Worm (Caenorhabditis elegans) whole organism, L1 larva: Measurements from ENCODE around the gene sra-1.

ENCODE experiments used
- C16A3.4 ChIP-seq: fragments of 150-350 bp; optimal IDR thresholded peaks from 2 replicates; lab custom pipeline; 2014; ENCODE audit warnings: missing biosample characterization, missing genetic modification characterization
- C34B4.2 ChIP-seq: sonication (generic microtip); optimal IDR thresholded peaks from 2 replicates; lab custom pipeline; 2017; ENCODE audit warnings: mild to moderate bottlenecking, missing genetic modification characterization, missing compliant biosample characterization
- F16B12.6 ChIP-seq: fragments of 150-350 bp; optimal IDR thresholded peaks from 2 replicates; lab custom pipeline; 2014; ENCODE audit warnings: missing biosample characterization, missing genetic modification characterization
- blmp-1 ChIP-seq: fragments of 150-350 bp; optimal IDR thresholded peaks from 2 replicates; lab custom pipeline; 2014; ENCODE audit warnings: missing biosample characterization, missing genetic modification characterization
- ceh-63 ChIP-seq: fragments of 200-800 bp; sonication (Bioruptor generic); optimal IDR thresholded peaks from 2 replicates; lab custom pipeline; 2018; ENCODE audit warnings: mild to moderate bottlenecking, missing genetic modification characterization, missing compliant biosample characterization
- dpl-1 ChIP-seq, 3 experiments: fragments of 150-350 bp in 2 of 3; sonication (generic microtip) in 1 of 3; optimal IDR thresholded peaks; 2 replicates each; lab custom pipeline; 2014 to 2017; ENCODE audit warnings: missing biosample characterization in 3 of 3, missing genetic modification characterization in 3 of 3, missing genetic modification reagents in 3 of 3
- efl-1 ChIP-seq, 4 experiments: fragments of 150-350 bp; optimal IDR thresholded peaks in 3 of 4; peaks in 1 of 4; 1 replicate in 1 of 4; 2 replicates in 3 of 4; lab custom pipeline; 2014; ENCODE audit warnings: missing biosample characterization in 2 of 4, missing genetic modification characterization in 2 of 4, missing genetic modification reagents in 2 of 4
- egl-27 ChIP-seq, 2 experiments: fragments of 150-350 bp in 1 of 2; sonication (generic microtip); optimal IDR thresholded peaks; 3 replicates each; lab custom pipeline; 2017 to 2018; ENCODE audit warnings: missing biosample characterization in 2 of 2, missing genetic modification characterization in 2 of 2, missing genetic modification reagents in 2 of 2
- elt-2 ChIP-seq: sonication (generic microtip); optimal IDR thresholded peaks from 2 replicates; lab custom pipeline; 2016; ENCODE audit warnings: missing genetic modification characterization, mild to moderate bottlenecking, inconsistent platforms, missing compliant biosample characterization, missing genetic modification reagents
- fkh-10 ChIP-seq: sonication (generic microtip); optimal IDR thresholded peaks from 2 replicates; lab custom pipeline; 2017; ENCODE audit warnings: missing biosample characterization, missing genetic modification reagents, missing genetic modification characterization
- fos-1 ChIP-seq: fragments of 150-350 bp; optimal IDR thresholded peaks from 2 replicates; lab custom pipeline; 2014; ENCODE audit warnings: missing biosample characterization, missing genetic modification characterization
- grh-1 ChIP-seq: fragments of 200-800 bp; sonication (Bioruptor generic); IDR thresholded peaks from 2 replicates; pipeline ENCODE4 v1.3.6; 2022; ENCODE audit warnings: missing genetic modification reagents, missing genetic modification characterization, missing compliant biosample characterization
- hlh-17 ChIP-seq: fragments of 200-800 bp; sonication (Bioruptor generic); optimal IDR thresholded peaks from 2 replicates; lab custom pipeline; 2018; ENCODE audit warnings: missing genetic modification characterization, mild to moderate bottlenecking, missing compliant biosample characterization, moderate library complexity, borderline replicate concordance
- jun-1 ChIP-seq: fragments of 150-350 bp; optimal IDR thresholded peaks from 2 replicates; lab custom pipeline; 2014; ENCODE audit warnings: missing biosample characterization, missing genetic modification reagents, missing genetic modification characterization
- lin-14 ChIP-seq: fragments of 200-800 bp; sonication (Bioruptor generic); optimal IDR thresholded peaks from 2 replicates; lab custom pipeline; 2018; ENCODE audit warnings: mild to moderate bottlenecking, missing genetic modification characterization, moderate library complexity, missing compliant biosample characterization
- lsy-2 ChIP-seq, 2 experiments: fragments of 150-350 bp; optimal IDR thresholded peaks; 2 replicates each; lab custom pipeline; 2014; ENCODE audit warnings: missing biosample characterization in 2 of 2, missing genetic modification characterization in 2 of 2
- mab-9 ChIP-seq: fragments of 200-800 bp; sonication (Bioruptor generic); IDR thresholded peaks from 2 replicates; pipeline ENCODE4 v1.3.6; 2022; ENCODE audit warnings: missing genetic modification reagents, missing genetic modification characterization, missing compliant biosample characterization
- mdl-1 ChIP-seq, 2 experiments: fragments of 150-350 bp; optimal IDR thresholded peaks; 2 replicates each; lab custom pipeline; 2014 to 2017; ENCODE audit warnings: missing biosample characterization in 2 of 2, missing genetic modification characterization in 2 of 2, inconsistent platforms in 1 of 2
- nhr-19 ChIP-seq: fragments of 200-800 bp; sonication (Bioruptor generic); conservative IDR thresholded peaks from 2 replicates; pipeline ENCODE4 v1.3.6; 2022; ENCODE audit warnings: missing genetic modification characterization, missing compliant biosample characterization
- nhr-20 ChIP-seq: sonication (generic microtip); optimal IDR thresholded peaks from 2 replicates; lab custom pipeline; 2016; ENCODE audit warnings: mild to moderate bottlenecking, missing genetic modification characterization, missing compliant biosample characterization
- nhr-71 ChIP-seq: sonication (generic microtip); optimal IDR thresholded peaks from 2 replicates; lab custom pipeline; 2016; ENCODE audit warnings: mild to moderate bottlenecking, missing genetic modification characterization, moderate library complexity, missing compliant biosample characterization
- nhr-76 ChIP-seq: sonication (generic microtip); optimal IDR thresholded peaks from 2 replicates; lab custom pipeline; 2017; ENCODE audit warnings: missing biosample characterization, missing genetic modification characterization
- nhr-77 ChIP-seq: fragments of 150-350 bp; optimal IDR thresholded peaks from 2 replicates; lab custom pipeline; 2014; ENCODE audit warnings: missing biosample characterization, missing genetic modification characterization
- nhr-84 ChIP-seq: sonication (generic microtip); optimal IDR thresholded peaks from 2 replicates; lab custom pipeline; 2017; ENCODE audit warnings: missing biosample characterization, missing genetic modification characterization
- nhr-85 ChIP-seq: sonication (generic microtip); peaks from one replicate; lab custom pipeline; 2016; ENCODE audit warnings: missing genetic modification characterization, inconsistent platforms, missing compliant biosample characterization
- nhr-90 ChIP-seq: sonication (generic microtip); optimal IDR thresholded peaks from 2 replicates; lab custom pipeline; 2016; ENCODE audit warnings: mild to moderate bottlenecking, missing genetic modification characterization, missing compliant biosample characterization; ENCODE audit not compliant: poor library complexity
- pag-3 ChIP-seq: sonication (generic microtip); optimal IDR thresholded peaks from 2 replicates; lab custom pipeline; 2017; ENCODE audit warnings: missing genetic modification characterization, mild to moderate bottlenecking, missing compliant biosample characterization, antibody characterized with exemption, borderline replicate concordance; ENCODE audit not compliant: insufficient read depth
- pqm-1 ChIP-seq: sonication (generic microtip); optimal IDR thresholded peaks from 3 replicates; lab custom pipeline; 2017; ENCODE audit warnings: missing biosample characterization, missing genetic modification characterization
- skn-1 ChIP-seq: fragments of 150-350 bp; optimal IDR thresholded peaks from 2 replicates; lab custom pipeline; 2014; ENCODE audit warnings: missing biosample characterization, missing genetic modification characterization
- tbx-2 ChIP-seq: sonication (generic microtip); optimal IDR thresholded peaks from 2 replicates; lab custom pipeline; 2016; ENCODE audit warnings: missing genetic modification characterization, missing compliant biosample characterization
- tlp-1 ChIP-seq: fragments of 150-350 bp; optimal IDR thresholded peaks from 2 replicates; lab custom pipeline; 2014; ENCODE audit warnings: missing biosample characterization, missing genetic modification characterization
- unc-130 ChIP-seq: fragments of 150-350 bp; optimal IDR thresholded peaks from 2 replicates; lab custom pipeline; 2017; ENCODE audit warnings: missing biosample characterization, missing genetic modification characterization, inconsistent platforms
- unc-30 ChIP-seq: sonication (generic microtip); optimal IDR thresholded peaks from 2 replicates; lab custom pipeline; 2017; ENCODE audit warnings: missing biosample characterization, missing genetic modification characterization
- xbp-1 ChIP-seq: sonication (generic microtip); optimal IDR thresholded peaks from 2 replicates; lab custom pipeline; 2016; ENCODE audit warnings: missing genetic modification characterization, missing compliant biosample characterization
- ztf-11 ChIP-seq, 2 experiments: sonication (generic microtip); optimal IDR thresholded peaks; 2 replicates each; lab custom pipeline; 2016 to 2017; ENCODE audit warnings: missing genetic modification characterization in 2 of 2, missing biosample characterization in 1 of 2, missing compliant biosample characterization in 1 of 2
- ztf-4 ChIP-seq: fragments of 150-350 bp; optimal IDR thresholded peaks from 2 replicates; lab custom pipeline; 2014; ENCODE audit warnings: missing biosample characterization, missing genetic modification characterization

sra-1 gene

DNA sequence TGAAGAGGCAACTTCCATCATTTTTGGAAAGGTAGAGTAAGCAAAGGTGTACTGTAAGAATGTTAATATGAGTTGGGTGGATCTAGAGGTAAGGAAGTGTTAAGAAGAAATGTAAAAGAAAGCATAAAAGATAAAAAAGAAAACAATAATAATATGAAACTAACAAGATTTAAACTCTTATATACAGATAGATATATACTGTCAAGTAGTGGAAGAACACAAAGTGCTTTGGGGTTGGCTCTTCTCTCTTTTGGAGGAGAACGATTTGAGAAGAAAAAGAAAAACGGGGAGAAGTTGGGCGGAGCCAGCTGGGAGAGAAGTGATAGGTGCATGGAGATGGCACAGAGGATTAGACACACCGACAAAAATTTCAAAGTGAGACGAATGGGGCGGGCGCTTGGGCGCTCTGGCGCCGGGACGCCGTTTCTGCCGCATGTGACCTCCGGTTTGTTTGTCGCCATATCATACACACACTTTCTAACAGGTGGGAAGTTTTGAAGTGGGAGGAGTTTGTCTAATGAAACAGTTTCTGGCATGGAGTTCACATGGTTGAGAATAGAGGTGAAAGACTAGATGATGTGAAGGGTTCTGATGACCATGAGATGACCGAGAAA lies 34.0 kb downstream of the sra-1 start, which contains the start of gene T19H5.4 (continued):
- TF ChIP-seq nhr-90 (peak; percentile 74), nhr-20 (tag; lab: Kevin White, UChicago) (peak; percentile 85), blmp-1 (peak; percentile 64), hlh-17 (GFP tag; lab: Kevin White, UChicago) (no peak), elt-2 (peak; percentile 65)

DNA sequence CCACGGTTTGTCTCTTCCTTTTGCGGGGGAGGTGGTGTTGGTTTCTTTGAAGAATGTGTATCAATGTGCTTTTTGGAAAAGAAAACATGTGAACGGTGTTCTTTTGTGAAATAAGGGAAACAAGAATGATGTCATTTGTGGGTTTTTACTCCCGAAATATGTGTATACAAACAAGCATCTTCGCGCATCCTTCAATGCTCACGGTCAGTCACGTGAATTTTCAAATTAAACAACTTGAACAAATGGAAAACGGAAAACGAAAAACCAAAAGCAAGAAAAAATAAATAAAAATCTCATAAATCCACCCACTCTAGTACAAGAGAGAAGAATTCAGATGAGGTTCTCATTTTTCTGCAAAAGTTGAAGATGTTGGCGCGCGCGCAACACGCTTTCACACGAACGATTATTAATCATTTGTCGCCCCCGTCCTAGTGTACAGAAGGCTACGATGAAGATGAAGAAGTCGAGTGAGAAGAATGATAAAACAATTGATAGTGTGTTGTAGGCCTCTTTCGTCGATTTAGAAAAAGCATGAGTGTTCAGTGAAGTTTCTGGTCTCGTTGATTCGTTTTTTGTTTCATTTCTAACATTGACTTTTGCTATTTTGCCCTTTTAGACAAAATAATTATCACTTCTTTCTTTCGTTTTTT lies 36.3 kb downstream of the sra-1 start:
- TF ChIP-seq skn-1 = no peak
- peak; percentile 45 for TF ChIP-seq blmp-1
- no peak for TF ChIP-seq nhr-20 (tag; lab: Kevin White, UChicago)
- peak; percentile 12 for TF ChIP-seq nhr-71 (tag; lab: Kevin White, UChicago)
- TF ChIP-seq tbx-2 (tag; lab: Kevin White, UChicago) = peak; percentile 22
- peak; percentile 59 for TF ChIP-seq lin-14

DNA sequence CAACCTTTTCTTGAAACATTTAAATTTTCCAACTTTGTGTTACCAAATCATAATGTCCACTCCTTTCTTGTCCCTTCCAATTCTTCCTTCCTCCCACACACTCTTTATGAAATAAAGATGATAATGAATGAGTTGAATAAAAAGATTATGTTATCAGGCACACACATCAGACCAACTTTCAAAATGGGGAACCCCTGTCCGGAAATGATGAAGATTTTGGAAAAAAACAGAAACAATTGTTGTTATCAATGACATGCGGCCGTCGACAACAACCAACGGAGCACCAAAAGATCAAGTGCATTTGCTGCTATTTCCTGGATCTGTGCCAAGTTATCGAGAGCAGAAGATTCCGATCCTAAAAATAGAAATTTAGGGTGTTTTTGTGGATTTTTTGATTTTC lies 38.1 kb downstream of the sra-1 start:
- peak; percentile 41 for TF ChIP-seq elt-2
- TF ChIP-seq mab-9 (GFP tag; lab: Robert Waterston, UW) = no peak
- TF ChIP-seq efl-1 (optimal IDR thresholded peaks at IDR 0.05; lab: Kevin White, UChicago) = no peak
- TF ChIP-seq efl-1 (GFP tag; optimal IDR thresholded peaks at IDR 0.05 in 1 of 2; lab: Kevin White, UChicago) = peak in 1 of 2 experiments; percentile 33

DNA sequence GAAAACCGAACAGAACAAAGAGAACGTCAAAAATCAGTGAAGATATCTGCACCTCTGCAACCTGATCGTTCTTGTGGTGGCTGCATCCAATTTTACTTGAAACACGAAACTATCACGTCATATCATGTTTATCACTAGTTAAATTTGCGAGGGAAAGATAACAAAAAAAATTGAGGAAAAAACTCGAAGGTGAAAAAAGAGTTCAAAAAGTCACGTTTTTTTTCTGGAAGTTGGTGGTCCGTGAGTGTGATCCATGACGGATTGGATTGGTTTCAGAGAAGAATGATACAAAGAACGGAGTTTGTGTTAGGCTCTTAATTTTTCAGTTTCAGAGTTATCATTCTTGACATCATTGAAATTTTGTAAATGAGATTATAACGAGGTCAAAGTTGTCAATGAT lies 38.9 kb downstream of the sra-1 start:
- TF ChIP-seq xbp-1 (tag; lab: Kevin White, UChicago) (no peak), fos-1 (tag; lab: Kevin White, UChicago) (no peak), mab-9 (GFP tag; lab: Robert Waterston, UW) (no peak), ceh-63 (GFP tag; lab: Kevin White, UChicago) (no peak), pag-3 (tag; lab: Kevin White, UChicago) (no peak), unc-130 (tag; lab: Kevin White, UChicago) (no peak), ztf-4 (tag; lab: Kevin White, UChicago) (no peak), blmp-1 (no peak), grh-1 (GFP tag; lab: Robert Waterston, UW) (no peak), F16B12.6 (no peak), nhr-90 (no peak), jun-1 (tag; lab: Kevin White, UChicago) (no peak), nhr-76 (no peak), ztf-11 (tag; optimal IDR thresholded peaks at IDR 0.05; lab: Kevin White, UChicago) (no peak), C16A3.4 (no peak), tlp-1 (no peak), unc-30 (no peak)
- TF ChIP-seq, all 84 proteins: peak for 0

DNA sequence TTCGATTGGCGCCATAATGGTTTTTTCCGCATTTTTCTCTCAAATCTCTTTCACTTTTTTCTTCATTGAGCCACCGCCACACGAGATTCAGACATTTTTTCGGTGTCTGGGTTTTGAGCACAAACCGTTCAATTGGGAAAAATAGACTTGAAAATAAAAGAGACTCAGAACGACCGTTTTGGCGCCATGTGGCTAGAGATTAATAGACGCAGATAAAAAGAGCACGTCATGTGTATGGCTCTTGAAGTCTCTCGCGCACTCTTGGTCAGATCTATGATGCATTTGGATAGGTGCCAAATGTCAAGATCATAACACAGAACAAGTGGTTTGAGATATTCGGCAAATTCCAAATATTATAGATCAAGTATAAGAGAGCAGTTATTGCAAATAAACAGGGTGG lies 40.0 kb downstream of the sra-1 start:
- TF ChIP-seq nhr-19 (GFP tag; lab: Robert Waterston, UW) (peak; percentile 28; the same call in 1 of the 2 replicates), nhr-20 (tag; lab: Kevin White, UChicago) (peak; percentile 42), dpl-1 (GFP tag; optimal IDR thresholded peaks at IDR 0.05; lab: Kevin White, UChicago) (peak in 1 of 3 experiments; percentile 2), lsy-2 (tag; optimal IDR thresholded peaks at IDR 0.05; lab: Kevin White, UChicago) (peak in 1 of 2 experiments; percentile 40), tbx-2 (tag; lab: Kevin White, UChicago) (peak; percentile 75), egl-27 (tag; optimal IDR thresholded peaks at IDR 0.05; lab: Kevin White, UChicago) (peak in 1 of 2 experiments; percentile 30), mdl-1 (tag; optimal IDR thresholded peaks at IDR 0.05; lab: Kevin White, UChicago) (peak in 1 of 2 experiments; percentile 14), pqm-1 (tag; lab: Kevin White, UChicago) (no peak), nhr-84 (tag; lab: Kevin White, UChicago) (no peak), efl-1 (optimal IDR thresholded peaks at IDR 0.05; lab: Kevin White, UChicago) (peak in 1 of 2 experiments; percentile 18), efl-1 (GFP tag; optimal IDR thresholded peaks at IDR 0.05 in 1 of 2; lab: Kevin White, UChicago) (no peak), lin-14 (peak; percentile 60), C34B4.2 (no peak), nhr-77 (tag; lab: Kevin White, UChicago) (peak; percentile 66), fkh-10 (GFP tag; lab: Kevin White, UChicago) (no peak), nhr-71 (tag; lab: Kevin White, UChicago) (peak; percentile 72), nhr-85 (tag; lab: Kevin White, UChicago) (no peak)
